Fruit fly (Drosophila melanogaster) whole organism, embryonic: ENCODE data around the gene CG3165.

Experiments
- Aef1 ChIP-seq: fragments of 200-800 bp; sonication (Bioruptor generic); IDR thresholded peaks from 3 replicates; pipeline ENCODE4 v1.3.6; 2022; ENCODE audit warnings: missing biosample characterization, missing genetic modification characterization
- Asciz ChIP-seq: fragments of 200-800 bp; sonication (Bioruptor generic); optimal IDR thresholded peaks from 2 replicates; lab custom pipeline; 2017; ENCODE audit warnings: missing biosample characterization, mild to moderate bottlenecking, missing genetic modification characterization, missing genetic modification reagents
- Atf6 ChIP-seq: fragments of 200-800 bp; sonication (Bioruptor generic); IDR thresholded peaks from 2 replicates; pipeline ENCODE4 v1.3.6; 2022; ENCODE audit warnings: missing biosample characterization, missing genetic modification characterization
- Bteb2 ChIP-seq: fragments of 200-800 bp; sonication (Bioruptor generic); optimal IDR thresholded peaks from 2 replicates; lab custom pipeline; 2016; ENCODE audit warnings: missing biosample characterization, missing genetic modification characterization
- CG12219 ChIP-seq: fragments of 200-800 bp; sonication (Bioruptor generic); optimal IDR thresholded peaks from 3 replicates; lab custom pipeline; 2018; ENCODE audit warnings: missing biosample characterization, mild to moderate bottlenecking, missing genetic modification characterization
- CG1233 ChIP-seq: fragments of 200-800 bp; sonication (Bioruptor generic); optimal IDR thresholded peaks from 4 replicates; lab custom pipeline; 2018; ENCODE audit warnings: missing biosample characterization, mild to moderate bottlenecking, missing genetic modification characterization
- CG13424 ChIP-seq: fragments of 200-800 bp; sonication (Bioruptor generic); optimal IDR thresholded peaks from 2 replicates; lab custom pipeline; 2019; ENCODE audit warnings: missing biosample characterization, mild to moderate bottlenecking, missing genetic modification characterization, moderate library complexity
- CG14014 ChIP-seq: fragments of 200-800 bp; sonication (Bioruptor generic); IDR thresholded peaks from 2 replicates; pipeline ENCODE4 v1.3.6; 2022; ENCODE audit warnings: missing biosample characterization, missing genetic modification characterization
- CG16815 ChIP-seq: fragments of 200-800 bp; sonication (Bioruptor generic); optimal IDR thresholded peaks from 3 replicates; lab custom pipeline; 2017; ENCODE audit warnings: missing biosample characterization, mild to moderate bottlenecking, missing genetic modification characterization
- CG17361 ChIP-seq: fragments of 200-800 bp; sonication (Bioruptor generic); IDR thresholded peaks from 3 replicates; pipeline ENCODE4 v1.3.6; 2022; ENCODE audit warnings: missing biosample characterization, missing genetic modification characterization
- CG17385 ChIP-seq: fragments of 200-800 bp; sonication (Bioruptor generic); optimal IDR thresholded peaks from 3 replicates; lab custom pipeline; 2018; ENCODE audit warnings: missing biosample characterization, mild to moderate bottlenecking, missing genetic modification characterization
- CG30431 ChIP-seq: fragments of 200-800 bp; sonication (Bioruptor generic); optimal IDR thresholded peaks from 2 replicates; lab custom pipeline; 2017; ENCODE audit warnings: missing biosample characterization, missing genetic modification characterization
- CG33213 ChIP-seq: fragments of 200-800 bp; sonication (Bioruptor generic); optimal IDR thresholded peaks from 3 replicates; lab custom pipeline; 2016; ENCODE audit warnings: missing biosample characterization, missing genetic modification characterization
- CG34376 ChIP-seq: fragments of 200-800 bp; sonication (Bioruptor generic); optimal IDR thresholded peaks from 2 replicates; lab custom pipeline; 2018; ENCODE audit warnings: missing biosample characterization, mild to moderate bottlenecking, missing genetic modification characterization
- CG3847 ChIP-seq: fragments of 200-800 bp; sonication (Bioruptor generic); IDR thresholded peaks from 2 replicates; pipeline ENCODE4 v1.3.6; 2022; ENCODE audit warnings: missing biosample characterization, missing genetic modification characterization
- CG4360 ChIP-seq: fragments of 200-800 bp; sonication (Bioruptor generic); IDR thresholded peaks from 2 replicates; pipeline ENCODE4 v1.3.6; 2022; ENCODE audit warnings: missing biosample characterization, missing genetic modification characterization
- CG4404 ChIP-seq: fragments of 200-800 bp; sonication (Bioruptor generic); IDR thresholded peaks from 2 replicates; pipeline ENCODE4 v1.3.6; 2022; ENCODE audit warnings: missing biosample characterization, missing genetic modification characterization
- CG7556 ChIP-seq: fragments of 200-800 bp; sonication (Bioruptor generic); optimal IDR thresholded peaks from 2 replicates; lab custom pipeline; 2017; ENCODE audit warnings: missing biosample characterization, mild to moderate bottlenecking, missing genetic modification characterization
- CG7987 ChIP-seq: fragments of 200-800 bp; sonication (Bioruptor generic); optimal IDR thresholded peaks from 2 replicates; lab custom pipeline; 2018; ENCODE audit warnings: missing biosample characterization, mild to moderate bottlenecking, missing genetic modification characterization, moderate library complexity
- CG8089 ChIP-seq: fragments of 200-800 bp; sonication (Bioruptor generic); optimal IDR thresholded peaks from 3 replicates; lab custom pipeline; 2016; ENCODE audit warnings: missing biosample characterization, missing genetic modification characterization
- Camta ChIP-seq: fragments of 200-800 bp; sonication (Bioruptor generic); optimal IDR thresholded peaks from 2 replicates; lab custom pipeline; 2016; ENCODE audit warnings: missing biosample characterization, missing genetic modification characterization
- CkIIα-i1 ChIP-seq: fragments of 200-800 bp; sonication (Bioruptor generic); IDR thresholded peaks from 2 replicates; pipeline ENCODE4 v1.3.6; 2022; ENCODE audit warnings: missing biosample characterization, missing genetic modification characterization
- Doc2 ChIP-seq: fragments of 200-800 bp; sonication (Bioruptor generic); IDR thresholded peaks from 2 replicates; pipeline ENCODE4 v1.3.6; 2022; ENCODE audit warnings: missing biosample characterization, missing genetic modification characterization
- H15 ChIP-seq: fragments of 200-800 bp; sonication (Bioruptor generic); IDR thresholded peaks from 3 replicates; pipeline ENCODE4 v1.3.6; 2022; ENCODE audit warnings: missing biosample characterization, missing genetic modification characterization
- Hey ChIP-seq: fragments of 200-800 bp; sonication (Bioruptor generic); optimal IDR thresholded peaks from 3 replicates; lab custom pipeline; 2018; ENCODE audit warnings: missing biosample characterization, mild to moderate bottlenecking, missing genetic modification characterization
- Hmx ChIP-seq: fragments of 200-800 bp; sonication (Bioruptor generic); optimal IDR thresholded peaks from 2 replicates; lab custom pipeline; 2016; ENCODE audit warnings: missing biosample characterization, missing genetic modification characterization
- Hsf ChIP-seq: fragments of 200-800 bp; sonication (Bioruptor generic); optimal IDR thresholded peaks from 3 replicates; lab custom pipeline; 2016; ENCODE audit warnings: missing biosample characterization, missing genetic modification characterization
- Pdp1 ChIP-seq, 2 experiments: fragments of 200-800 bp; sonication (Bioruptor generic); optimal IDR thresholded peaks; 3 replicates each; lab custom pipeline; 2016; ENCODE audit warnings: missing biosample characterization in 2 of 2, missing genetic modification characterization in 2 of 2, mild to moderate bottlenecking in 1 of 2, moderate library complexity in 1 of 2
- Ptx1 ChIP-seq: fragments of 200-800 bp; sonication (Bioruptor generic); IDR thresholded peaks from 2 replicates; pipeline ENCODE4 v1.3.6; 2022; ENCODE audit warnings: missing biosample characterization, missing genetic modification characterization
- Scr ChIP-seq: fragments of 200-800 bp; sonication (Bioruptor generic); IDR thresholded peaks from 2 replicates; pipeline ENCODE4 v1.3.6; 2022; ENCODE audit warnings: missing biosample characterization, missing genetic modification characterization; ENCODE audit not compliant: partially characterized antibody
- Vsx1 ChIP-seq: fragments of 200-800 bp; sonication (Bioruptor generic); optimal IDR thresholded peaks from 2 replicates; lab custom pipeline; 2017; ENCODE audit warnings: missing biosample characterization, mild to moderate bottlenecking, missing genetic modification characterization, missing genetic modification reagents
- aop ChIP-seq: fragments of 200-800 bp; sonication (Bioruptor generic); IDR thresholded peaks from 2 replicates; pipeline ENCODE4 v1.3.6; 2022; ENCODE audit warnings: missing biosample characterization, missing genetic modification characterization
- chn ChIP-seq: fragments of 200-800 bp; sonication (Bioruptor generic); optimal IDR thresholded peaks from 2 replicates; lab custom pipeline; 2016; ENCODE audit warnings: missing biosample characterization, missing genetic modification characterization
- dmrt99B ChIP-seq: fragments of 200-800 bp; sonication (Bioruptor generic); optimal IDR thresholded peaks from 2 replicates; lab custom pipeline; 2018; ENCODE audit warnings: missing biosample characterization, mild to moderate bottlenecking, missing genetic modification characterization, moderate library complexity
- ems ChIP-seq: fragments of 200-800 bp; sonication (Bioruptor generic); optimal IDR thresholded peaks from 3 replicates; lab custom pipeline; 2016; ENCODE audit warnings: missing biosample characterization, missing genetic modification characterization
- ewg ChIP-seq: fragments of 200-800 bp; sonication (Bioruptor generic); optimal IDR thresholded peaks from 3 replicates; lab custom pipeline; 2017; ENCODE audit warnings: mild to moderate bottlenecking, missing biosample characterization, missing genetic modification reagents, missing genetic modification characterization
- fu2 ChIP-seq: fragments of 200-800 bp; sonication (Bioruptor generic); optimal IDR thresholded peaks from 2 replicates; lab custom pipeline; 2016; ENCODE audit warnings: missing biosample characterization, missing genetic modification characterization
- gt ChIP-seq: fragments of 200-800 bp; sonication (Bioruptor generic); IDR thresholded peaks from 2 replicates; pipeline ENCODE4 v1.3.6; 2022; ENCODE audit warnings: missing biosample characterization, missing genetic modification characterization
- h ChIP-seq: fragments of >200 bp; optimal IDR thresholded peaks from 2 replicates; lab custom pipeline; 2017
- hkb ChIP-seq, 2 experiments: fragments of 200-800 bp in 1 of 2; fragments of >200 bp in 1 of 2; sonication (Bioruptor generic) in 1 of 2; IDR thresholded peaks in 1 of 2; optimal IDR thresholded peaks in 1 of 2; 2 replicates each; pipeline versions ENCODE4 v1.3.6 to Lab custom; 2017 to 2022; ENCODE audit warnings: missing biosample characterization in 1 of 2, missing genetic modification characterization in 1 of 2
- pb ChIP-seq: fragments of 200-800 bp; sonication (Bioruptor generic); optimal IDR thresholded peaks from 3 replicates; lab custom pipeline; 2016; ENCODE audit warnings: missing biosample characterization, missing genetic modification characterization
- pros ChIP-seq: fragments of 200-800 bp; sonication (Bioruptor generic); optimal IDR thresholded peaks from 3 replicates; lab custom pipeline; 2019; ENCODE audit warnings: missing biosample characterization, mild to moderate bottlenecking, missing genetic modification characterization, moderate library complexity
- ro ChIP-seq: fragments of 200-800 bp; sonication (Bioruptor generic); IDR thresholded peaks from 2 replicates; pipeline ENCODE4 v1.3.6; 2022; ENCODE audit warnings: missing biosample characterization, missing genetic modification characterization
- sna ChIP-seq: fragments of 200-800 bp; sonication (Bioruptor generic); IDR thresholded peaks from 2 replicates; pipeline ENCODE4 v1.3.6; 2022; ENCODE audit warnings: missing biosample characterization, missing genetic modification characterization; ENCODE audit not compliant: partially characterized antibody
- stc ChIP-seq: fragments of 200-800 bp; sonication (Bioruptor generic); IDR thresholded peaks from 2 replicates; pipeline ENCODE4 v1.3.6; 2022; ENCODE audit warnings: missing biosample characterization, missing genetic modification characterization
- tap ChIP-seq: fragments of 200-800 bp; optimal IDR thresholded peaks from 3 replicates; lab custom pipeline; 2019; ENCODE audit warnings: missing biosample characterization, mild to moderate bottlenecking, missing genetic modification characterization, moderate library complexity
- unc-4 ChIP-seq: fragments of 200-800 bp; sonication (Bioruptor generic); IDR thresholded peaks from 2 replicates; pipeline ENCODE4 v1.3.6; 2022; ENCODE audit warnings: missing biosample characterization, missing genetic modification characterization; ENCODE audit not compliant: partially characterized antibody
- usp ChIP-seq: fragments of >200 bp; optimal IDR thresholded peaks from 2 replicates; lab custom pipeline; 2017; ENCODE audit warnings: missing biosample characterization, missing genetic modification characterization

CG3165 gene

dm6 chr2L:2986776-2987175 lies 9.9 kb downstream of the CG3165 start:
- TF ChIP-seq Pdp1 (GFP tag; optimal IDR thresholded peaks at IDR 0.05; lab: Kevin White, UChicago), result peak in 1 of 2 experiments; percentile 92
- TF ChIP-seq CG13424, result no peak
- TF ChIP-seq, all 482 proteins: peak for 1

DNA sequence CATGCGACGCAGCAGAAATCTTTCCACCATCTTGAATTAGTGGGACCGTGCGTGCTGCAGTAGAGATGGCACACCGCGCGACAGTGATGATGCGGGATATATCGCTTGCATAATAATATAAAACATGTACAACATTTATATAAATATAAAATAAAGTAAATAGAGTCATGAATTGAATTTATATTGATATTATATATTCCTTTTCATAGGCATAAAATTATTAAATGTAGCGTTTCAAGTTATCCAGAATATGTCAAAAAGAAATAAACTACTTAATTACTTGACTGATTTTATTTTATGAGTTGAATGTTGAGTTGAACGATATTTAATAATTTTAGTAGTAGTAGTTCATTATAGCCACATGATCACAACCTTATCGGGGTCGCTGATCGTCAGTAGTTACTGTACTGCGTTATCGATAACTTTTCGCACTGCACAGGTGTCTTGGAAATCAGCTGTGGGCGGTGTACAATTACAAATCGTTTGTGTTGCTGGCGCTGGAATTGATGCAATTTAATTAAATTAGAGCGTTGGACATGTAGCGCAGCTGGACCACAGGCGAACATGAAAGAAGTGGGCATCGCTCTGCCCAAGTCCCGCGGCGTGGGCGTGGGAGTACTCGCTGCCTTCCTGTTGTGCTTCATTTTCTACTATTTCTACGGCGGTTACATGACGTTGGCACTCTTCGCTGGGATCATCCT lies 10.9 kb downstream of the CG3165 start, which contains the start of the genes Chd1 and Bem46:
Chd1 (minus strand) TSS at position 43 of the 701 bp plus-strand sequence.
Bem46 (plus strand) TSS at position 436 of the 701 bp plus-strand sequence.
- TF ChIP-seq dmrt99B (no peak), ems (GFP tag; lab: Kevin White, UChicago) (peak; percentile 69), stc (GFP tag; lab: Robert Waterston, UW) (peak; percentile 35; the same call in 1 of the 2 replicates), CG7987 (GFP tag; lab: Kevin White, UChicago) (peak; percentile 54), CG17361 (GFP tag; lab: Robert Waterston, UW) (peak; percentile 96), unc-4 (GFP tag; lab: Robert Waterston, UW) (0 out of 2 replicates have a peak, but pooled peaks have one; percentile 14), pb (no peak), Hmx (GFP tag; lab: Kevin White, UChicago) (no peak), CG14014 (GFP tag; lab: Robert Waterston, UW) (peak; percentile 84), CG4360 (0 out of 2 replicates have a peak, but pooled peaks have one; percentile 36), Hsf (peak; percentile 87), Aef1 (GFP tag; lab: Robert Waterston, UW) (peak; percentile 90), pros (GFP tag; lab: Kevin White, UChicago) (peak; percentile 13), CG4404 (peak; percentile 79), Ptx1 (GFP tag; lab: Robert Waterston, UW) (peak; percentile 91), CG17385 (GFP tag; lab: Kevin White, UChicago) (peak; percentile 76), tap (tag; lab: Kevin White, UChicago) (no peak), CG1233 (GFP tag; lab: Kevin White, UChicago) (peak; percentile 86), CG7556 (GFP tag; lab: Kevin White, UChicago) (peak; percentile 88), H15 (peak; percentile 80), CG3847 (GFP tag; lab: Robert Waterston, UW) (peak; percentile 86), Vsx1 (GFP tag; lab: Kevin White, UChicago) (no peak), CG33213 (GFP tag; lab: Kevin White, UChicago) (no peak), gt (0 out of 2 replicates have a peak, but pooled peaks have one; percentile 28), Atf6 (peak; percentile 73), CG12219 (GFP tag; lab: Kevin White, UChicago) (no peak), Hey (no peak), Scr (GFP tag; lab: Robert Waterston, UW) (peak; percentile 74), Asciz (GFP tag; lab: Kevin White, UChicago) (no peak), chn (GFP tag; lab: Kevin White, UChicago) (peak; percentile 82), h (lab: Kevin White, UChicago) (no peak), ewg (peak; percentile 77), CG30431 (GFP tag; lab: Kevin White, UChicago) (peak; percentile 72), CG8089 (GFP tag; lab: Kevin White, UChicago) (peak; percentile 57), CkIIα-i1 (GFP tag; lab: Robert Waterston, UW) (no peak), CG16815 (peak; percentile 90), aop (GFP tag; lab: Robert Waterston, UW) (peak; percentile 53; the same call in 1 of the 2 replicates), usp (GFP tag; lab: Kevin White, UChicago) (no peak), ro (GFP tag; lab: Robert Waterston, UW) (peak; percentile 74), Doc2 (0 out of 2 replicates have a peak, but pooled peaks have one; percentile 60), hkb (optimal IDR thresholded peaks at IDR 0.05; lab: Kevin White, UChicago) (no peak), hkb (GFP tag; IDR thresholded peaks at IDR 0.05; lab: Robert Waterston, UW) (peak; percentile 72), fu2 (GFP tag; lab: Kevin White, UChicago) (peak; percentile 75), Bteb2 (GFP tag; lab: Kevin White, UChicago) (peak; percentile 33), Camta (GFP tag; lab: Kevin White, UChicago) (peak; percentile 23), CG34376 (GFP tag; lab: Kevin White, UChicago) (no peak), sna (no peak)
